Worm (Caenorhabditis elegans) whole organism, L2 larva: ENCODE measurements around the gene C37E2.2.
A peak's percentile ranks its signal among the peaks of the same experiment; 100 is the strongest.

ENCODE experiments used
- ama-1 ChIP-seq: fragments of 150-350 bp; optimal IDR thresholded peaks from 2 replicates; lab custom pipeline; 2018; ENCODE audit warnings: inconsistent platforms
- ceh-16 ChIP-seq: fragments of 150-350 bp; optimal IDR thresholded peaks from 2 replicates; lab custom pipeline; 2014; ENCODE audit warnings: missing biosample characterization, missing genetic modification characterization
- egl-27 ChIP-seq: sonication (generic microtip); optimal IDR thresholded peaks from 3 replicates; lab custom pipeline; 2017; ENCODE audit warnings: missing biosample characterization, missing genetic modification reagents, missing genetic modification characterization
- lin-13 ChIP-seq: fragments of 150-350 bp; optimal IDR thresholded peaks from 2 replicates; lab custom pipeline; 2014; ENCODE audit warnings: missing biosample characterization, missing genetic modification reagents, missing genetic modification characterization
- skn-1 ChIP-seq: sonication (generic microtip); optimal IDR thresholded peaks from 2 replicates; lab custom pipeline; 2017; ENCODE audit warnings: missing biosample characterization, missing genetic modification characterization
- unc-55 ChIP-seq: fragments of 150-350 bp; sonication (generic microtip); optimal IDR thresholded peaks from 3 replicates; lab custom pipeline; 2014; ENCODE audit warnings: missing biosample characterization, missing genetic modification reagents, missing genetic modification characterization

DNA sequence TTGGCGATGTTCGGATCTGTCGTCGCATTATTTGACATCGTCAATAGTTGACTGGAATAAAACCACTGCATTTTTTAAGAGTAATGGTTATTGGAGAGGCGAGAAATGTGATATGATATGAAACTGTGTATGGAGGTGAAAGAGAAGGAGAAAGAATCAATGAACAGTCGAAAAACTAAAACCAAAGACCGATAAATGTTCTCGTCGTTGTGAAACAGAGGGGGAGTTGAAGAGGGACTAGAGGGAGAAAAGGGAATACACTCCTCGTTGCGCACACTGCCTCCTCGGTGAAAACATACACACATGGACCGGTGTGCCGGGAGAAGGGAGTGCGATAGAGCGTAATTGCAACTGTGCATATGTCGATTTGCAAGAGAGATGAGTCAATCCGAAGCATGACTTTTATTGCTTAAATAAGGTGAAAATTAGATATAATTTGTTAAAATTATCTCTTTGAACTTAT is 6.2 kb upstream of the C37E2.2 start, which contains the start of gene sym-4:
- TF ChIP-seq egl-27 (tag; lab: Kevin White, UChicago) (peak; percentile 83), ama-1 (lab: Kevin White, UChicago) (peak; percentile 30), unc-55 (GFP tag; lab: Kevin White, UChicago) (peak; percentile 96), ceh-16 (tag; lab: Kevin White, UChicago) (no peak), skn-1 (tag; lab: Kevin White, UChicago) (peak; percentile 8), lin-13 (GFP tag; lab: Kevin White, UChicago) (peak; percentile 92)
